Fruit fly (Drosophila melanogaster): ENCODE measurements around the gene CG17917.

Gene CG17917

dm6 chr3R:6380129-6380528, 38.4 kb downstream of the CG17917 start, which contains the start of the genes CG1024 and TfIIFalpha (continued):
- no peak for TF ChIP-seq CG4404 (GFP tag; IDR thresholded peaks at IDR 0.05)
- no peak for TF ChIP-seq yki (optimal IDR thresholded peaks at IDR 0.05)
- peak; percentile 90 for TF ChIP-seq Scr (GFP tag; IDR thresholded peaks at IDR 0.05; ENCODE audit: partially characterized antibody)
- peak; percentile 84 for TF ChIP-seq vnd (GFP tag; IDR thresholded peaks at IDR 0.05; ENCODE audit: partially characterized antibody)
- TF ChIP-seq C15 (GFP tag; IDR thresholded peaks at IDR 0.05): no peak
- no peak for TF ChIP-seq bsh (GFP tag; optimal IDR thresholded peaks at IDR 0.05)
- peak; percentile 86 for TF ChIP-seq CG16813 (GFP tag; IDR thresholded peaks at IDR 0.05; ENCODE audit: partially characterized antibody)
- TF ChIP-seq CG9817 (tag; optimal IDR thresholded peaks at IDR 0.05): no peak
- no peak for TF ChIP-seq E2f1 (GFP tag; IDR thresholded peaks at IDR 0.05)
- TF ChIP-seq sna (GFP tag; IDR thresholded peaks at IDR 0.05; ENCODE audit: partially characterized antibody): peak; percentile 90
- peak; percentile 88 for TF ChIP-seq unc-4 (GFP tag; IDR thresholded peaks at IDR 0.05; ENCODE audit: partially characterized antibody)
- TF ChIP-seq Doc2 (GFP tag; IDR thresholded peaks at IDR 0.05): no peak
- TF ChIP-seq CG14860 (GFP tag; IDR thresholded peaks at IDR 0.05; ENCODE audit: partially characterized antibody): peak; percentile 95
- peak; percentile 78; the same call in 2 of the 4 replicates for TF ChIP-seq chinmo (GFP tag; IDR thresholded peaks at IDR 0.05; ENCODE audit: partially characterized antibody)
- TF ChIP-seq CG10979 (tag; optimal IDR thresholded peaks at IDR 0.05): peak; percentile 4
- peak; percentile 4; the same call in 1 of the 2 replicates for TF ChIP-seq CG42726 (GFP tag; IDR thresholded peaks at IDR 0.05; ENCODE audit: partially characterized antibody)
- no peak for TF ChIP-seq CG10147 (GFP tag; optimal IDR thresholded peaks at IDR 0.05)
- TF ChIP-seq BEAF-32 (GFP tag; optimal IDR thresholded peaks at IDR 0.05): peak; percentile 85
- peak; percentile 1 for TF ChIP-seq CG33557 (GFP tag; optimal IDR thresholded peaks at IDR 0.05)
- TF ChIP-seq CG18476 (GFP tag; optimal IDR thresholded peaks at IDR 0.05): no peak
- TF ChIP-seq stc (GFP tag; IDR thresholded peaks at IDR 0.05): no peak
- TF ChIP-seq knrl (GFP tag; IDR thresholded peaks at IDR 0.05; ENCODE audit: partially characterized antibody): peak; percentile 81
- peak; percentile 79 for TF ChIP-seq Opbp (GFP tag; IDR thresholded peaks at IDR 0.05; ENCODE audit: partially characterized antibody)
- no peak for TF ChIP-seq CG4360 (GFP tag; IDR thresholded peaks at IDR 0.05)
- TF ChIP-seq CG3838 (GFP tag; optimal IDR thresholded peaks at IDR 0.05): no peak
- TF ChIP-seq Sry-δ (GFP tag; optimal IDR thresholded peaks at IDR 0.05): peak; percentile 86
- TF ChIP-seq luna (GFP tag; optimal IDR thresholded peaks at IDR 0.05): no peak
- TF ChIP-seq tna (GFP tag; IDR thresholded peaks at IDR 0.05; ENCODE audit: partially characterized antibody): peak; percentile 89
- TF ChIP-seq sug (tag; optimal IDR thresholded peaks at IDR 0.05): peak; percentile 35
- peak; percentile 64 for TF ChIP-seq E2f2 (GFP tag; IDR thresholded peaks at IDR 0.05)
- TF ChIP-seq Sry-β (GFP tag; optimal IDR thresholded peaks at IDR 0.05): peak; percentile 3
- TF ChIP-seq CG4854 (GFP tag; optimal IDR thresholded peaks at IDR 0.05): no peak
- TF ChIP-seq cwo (GFP tag; optimal IDR thresholded peaks at IDR 0.05): no peak
- no peak for TF ChIP-seq vvl (GFP tag; IDR thresholded peaks at IDR 0.05)
- no peak for TF ChIP-seq Vsx1 (GFP tag; optimal IDR thresholded peaks at IDR 0.05)
- TF ChIP-seq CG13424 (tag; optimal IDR thresholded peaks at IDR 0.05): peak; percentile 27
- 0 out of 2 replicates have a peak, but pooled peaks have one; percentile 9 for TF ChIP-seq Atf6 (GFP tag; IDR thresholded peaks at IDR 0.05)
- TF ChIP-seq row (GFP tag; IDR thresholded peaks at IDR 0.05): peak; percentile 72
- TF ChIP-seq Aef1 (GFP tag; IDR thresholded peaks at IDR 0.05): no peak
- TF ChIP-seq unpg (GFP tag; optimal IDR thresholded peaks at IDR 0.05): no peak
- peak; percentile 44 for TF ChIP-seq HmgZ (tag; optimal IDR thresholded peaks at IDR 0.05)
- TF ChIP-seq stwl (tag; optimal IDR thresholded peaks at IDR 0.05): peak; percentile 84
- peak; percentile 82 for TF ChIP-seq sens (GFP tag)
